Fruit fly (Drosophila melanogaster) whole organism, wandering third instar larva: ENCODE results near the gene GstD9.

Source experiments
- Abd-B ChIP-seq: fragments of >200 bp; optimal IDR thresholded peaks from 2 replicates; lab custom pipeline; 2017; ENCODE audit warnings: missing biosample characterization, missing genetic modification characterization
- CG32264 ChIP-seq: fragments of 200-800 bp; sonication (Bioruptor generic); optimal IDR thresholded peaks from 2 replicates; lab custom pipeline; 2016; ENCODE audit warnings: missing biosample characterization, missing genetic modification characterization
- CG9705 ChIP-seq: fragments of 200-800 bp; sonication (Bioruptor generic); optimal IDR thresholded peaks from 2 replicates; lab custom pipeline; 2018; ENCODE audit warnings: missing biosample characterization, mild to moderate bottlenecking, missing genetic modification characterization
- CrebA ChIP-seq: fragments of 200-800 bp; sonication (Bioruptor generic); optimal IDR thresholded peaks from 2 replicates; lab custom pipeline; 2016; ENCODE audit warnings: missing biosample characterization, mild to moderate bottlenecking, missing genetic modification characterization, borderline replicate concordance
- Dfd ChIP-seq: fragments of >200 bp; optimal IDR thresholded peaks from 2 replicates; lab custom pipeline; 2017; ENCODE audit warnings: missing biosample characterization, missing genetic modification characterization
- Dif ChIP-seq: fragments of 200-275, 200-300 bp; sonication (Bioruptor generic); optimal IDR thresholded peaks from 2 replicates; lab custom pipeline; 2018; ENCODE audit warnings: missing biosample characterization, missing genetic modification characterization; ENCODE audit not compliant: partially characterized antibody
- GATAd ChIP-seq: sonication (Bioruptor generic); optimal IDR thresholded peaks from 2 replicates; lab custom pipeline; 2016; ENCODE audit warnings: missing biosample characterization, missing genetic modification characterization
- HLH106 ChIP-seq: fragments of 200-800 bp; optimal IDR thresholded peaks from 3 replicates; lab custom pipeline; 2019; ENCODE audit warnings: missing biosample characterization, mild to moderate bottlenecking, missing genetic modification characterization, moderate library complexity
- Hnf4 ChIP-seq: fragments of 200-800 bp; sonication (Bioruptor generic); optimal IDR thresholded peaks from 2 replicates; lab custom pipeline; 2016; ENCODE audit warnings: missing biosample characterization, mild to moderate bottlenecking, missing genetic modification characterization
- Hr83 ChIP-seq: fragments of 200-300 bp; sonication (Bioruptor generic); optimal IDR thresholded peaks from 2 replicates; lab custom pipeline; 2016; ENCODE audit warnings: missing biosample characterization, mild to moderate bottlenecking, missing genetic modification characterization, moderate library complexity; ENCODE audit not compliant: poor library complexity, severe bottlenecking
- Jra ChIP-seq: sonication (Bioruptor generic); optimal IDR thresholded peaks from 2 replicates; lab custom pipeline; 2016; ENCODE audit warnings: missing biosample characterization, missing genetic modification characterization
- Mio ChIP-seq: sonication (Bioruptor generic); optimal IDR thresholded peaks from 2 replicates; lab custom pipeline; 2016; ENCODE audit warnings: missing biosample characterization, missing genetic modification characterization
- Myc ChIP-seq: fragments of >200 bp; optimal IDR thresholded peaks from 2 replicates; lab custom pipeline; 2017
- N ChIP-seq: fragments of >200 bp; optimal IDR thresholded peaks from 2 replicates; lab custom pipeline; 2018; ENCODE audit warnings: missing biosample characterization, missing external identifiers, missing genetic modification characterization
- Rel ChIP-seq, 2 experiments: fragments of 200-800 bp; sonication (Bioruptor generic) in 1 of 2; optimal IDR thresholded peaks; 2 replicates in 1 of 2; 3 replicates in 1 of 2; lab custom pipeline; 2016 to 2019; ENCODE audit warnings: mild to moderate bottlenecking in 2 of 2, missing biosample characterization in 2 of 2, missing genetic modification characterization in 2 of 2, moderate library complexity in 1 of 2
- Sp1 ChIP-seq: fragments of 200-800 bp; sonication (Bioruptor generic); optimal IDR thresholded peaks from 3 replicates; lab custom pipeline; 2019; ENCODE audit warnings: missing biosample characterization, mild to moderate bottlenecking, missing genetic modification characterization, moderate library complexity
- Vsx2 ChIP-seq: fragments of 200-300, 225-300 bp; sonication (Bioruptor generic); optimal IDR thresholded peaks from 2 replicates; lab custom pipeline; 2018; ENCODE audit warnings: missing biosample characterization, missing genetic modification characterization; ENCODE audit not compliant: partially characterized antibody
- br ChIP-seq: fragments of 200-800 bp; sonication (Bioruptor generic); optimal IDR thresholded peaks from 2 replicates; lab custom pipeline; 2016; ENCODE audit warnings: missing biosample characterization, missing genetic modification characterization
- brk ChIP-seq: fragments of 200-800 bp; sonication (Bioruptor generic); optimal IDR thresholded peaks from 2 replicates; lab custom pipeline; 2016; ENCODE audit warnings: missing biosample characterization, mild to moderate bottlenecking, missing genetic modification characterization
- dmrt93B ChIP-seq: fragments of 200-800 bp; sonication (Bioruptor generic); optimal IDR thresholded peaks from 2 replicates; lab custom pipeline; 2018; ENCODE audit warnings: missing biosample characterization, mild to moderate bottlenecking, missing genetic modification characterization
- dsf ChIP-seq: sonication (Bioruptor generic); optimal IDR thresholded peaks from 2 replicates; lab custom pipeline; 2016; ENCODE audit warnings: missing biosample characterization, missing genetic modification characterization, borderline replicate concordance
- ey ChIP-seq: fragments of 200-800 bp; sonication (Bioruptor generic); optimal IDR thresholded peaks from 2 replicates; lab custom pipeline; 2016; ENCODE audit warnings: missing biosample characterization, missing genetic modification characterization
- foxo ChIP-seq, 2 experiments: fragments of 200-800 bp; sonication (Bioruptor generic); optimal IDR thresholded peaks; 2 replicates in 1 of 2; 3 replicates in 1 of 2; lab custom pipeline; 2016 to 2017; ENCODE audit warnings: missing biosample characterization in 2 of 2, missing genetic modification characterization in 2 of 2
- fru ChIP-seq: fragments of 200-800 bp; sonication (Bioruptor generic); optimal IDR thresholded peaks from 3 replicates; lab custom pipeline; 2016; ENCODE audit warnings: missing biosample characterization, mild to moderate bottlenecking, missing genetic modification characterization
- h ChIP-seq: fragments of 200-800 bp; sonication (Bioruptor generic); optimal IDR thresholded peaks from 3 replicates; lab custom pipeline; 2016; ENCODE audit warnings: missing biosample characterization, mild to moderate bottlenecking, missing genetic modification characterization
- jim ChIP-seq: fragments of 175-275, 200-325 bp; sonication (Bioruptor generic); optimal IDR thresholded peaks from 2 replicates; lab custom pipeline; 2016; ENCODE audit warnings: missing biosample characterization, mild to moderate bottlenecking, missing genetic modification characterization
- lola ChIP-seq: fragments of >200 bp; optimal IDR thresholded peaks from 2 replicates; lab custom pipeline; 2017; ENCODE audit warnings: missing biosample characterization, missing genetic modification characterization
- pan ChIP-seq: fragments of >200 bp; optimal IDR thresholded peaks from 2 replicates; lab custom pipeline; 2017
- psq ChIP-seq: fragments of 200-800 bp; sonication (Bioruptor generic); optimal IDR thresholded peaks from 3 replicates; lab custom pipeline; 2017; ENCODE audit warnings: missing biosample characterization, mild to moderate bottlenecking, missing genetic modification characterization, moderate library complexity
- rgr ChIP-seq: fragments of 200-800 bp; sonication (Bioruptor generic); optimal IDR thresholded peaks from 3 replicates; lab custom pipeline; 2016; ENCODE audit warnings: missing biosample characterization, mild to moderate bottlenecking, missing genetic modification characterization
- sage ChIP-seq: fragments of 200-800 bp; sonication (Bioruptor generic); optimal IDR thresholded peaks from 2 replicates; lab custom pipeline; 2016; ENCODE audit warnings: missing biosample characterization, mild to moderate bottlenecking, missing genetic modification characterization
- sv ChIP-seq: fragments of 200-800 bp; sonication (Bioruptor generic); optimal IDR thresholded peaks from 3 replicates; lab custom pipeline; 2016; ENCODE audit warnings: missing biosample characterization, missing genetic modification characterization
- tai ChIP-seq: sonication (Bioruptor generic); optimal IDR thresholded peaks from 2 replicates; lab custom pipeline; 2016; ENCODE audit warnings: missing biosample characterization, missing genetic modification characterization
- woc ChIP-seq: sonication (Bioruptor generic); optimal IDR thresholded peaks from 2 replicates; lab custom pipeline; 2016; ENCODE audit warnings: missing biosample characterization, mild to moderate bottlenecking, missing genetic modification characterization

GstD9 gene

DNA sequence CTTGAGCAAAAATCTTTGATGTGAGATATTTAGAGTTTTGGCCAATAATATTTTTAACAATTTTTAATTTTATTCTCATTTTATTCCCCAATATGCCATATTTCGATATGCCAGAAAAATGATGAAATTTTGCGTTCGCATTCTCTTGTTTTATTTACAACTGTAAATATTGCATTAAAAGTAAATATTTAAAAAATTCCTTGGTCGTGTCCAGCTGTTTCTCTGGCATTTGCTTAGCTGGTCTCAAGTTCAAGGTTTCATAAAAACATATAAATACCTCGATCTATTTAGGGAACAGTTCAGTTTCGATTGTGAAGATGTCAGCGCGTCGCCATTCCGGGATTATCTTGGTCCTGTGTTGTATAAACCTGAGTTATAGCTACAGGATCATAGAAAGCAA lies 26.0 kb downstream of the GstD9 start, which contains the start of gene Sgsf:
TSS of gene Sgsf (plus strand) at position 301 of the 400 bp plus-strand sequence.
- peak; percentile 35 for TF ChIP-seq rgr (GFP tag; lab: Kevin White, UChicago)
- TF ChIP-seq h (GFP tag; lab: Kevin White, UChicago) = peak; percentile 63
- TF ChIP-seq Hnf4 (GFP tag; lab: Kevin White, UChicago) = peak; percentile 19
- TF ChIP-seq Sp1 (GFP tag; lab: Kevin White, UChicago) = peak; percentile 17
- TF ChIP-seq Rel (GFP tag; optimal IDR thresholded peaks at IDR 0.05; lab: Kevin White, UChicago) = no peak
- no peak for TF ChIP-seq Rel (tag; optimal IDR thresholded peaks at IDR 0.05; lab: Kevin White, UChicago)
- TF ChIP-seq, all 38 proteins: peak for 4

dm6 chr3R:12329827-12330226 lies 37.5 kb downstream of the GstD9 start:
- TF ChIP-seq CG32264 (GFP tag; lab: Kevin White, UChicago) (no peak), Vsx2 (GFP tag; lab: Kevin White, UChicago) (no peak), woc (GFP tag; lab: Kevin White, UChicago) (no peak), Myc (lab: Kevin White, UChicago) (no peak), jim (GFP tag; lab: Kevin White, UChicago) (no peak), rgr (GFP tag; lab: Kevin White, UChicago) (no peak), sage (no peak), psq (no peak), Rel (GFP tag; optimal IDR thresholded peaks at IDR 0.05; lab: Kevin White, UChicago) (no peak), Rel (tag; optimal IDR thresholded peaks at IDR 0.05; lab: Kevin White, UChicago) (no peak), dsf (no peak), Jra (no peak), GATAd (no peak), Hr83 (no peak), CG9705 (GFP tag; lab: Kevin White, UChicago) (no peak), Abd-B (no peak), dmrt93B (GFP tag; lab: Kevin White, UChicago) (no peak), N (GFP tag; lab: Kevin White, UChicago) (no peak), foxo (GFP tag; optimal IDR thresholded peaks at IDR 0.05; lab: Kevin White, UChicago) (no peak)

dm6 chr3R:12326855-12327254 lies 40.5 kb downstream of the GstD9 start:
- no peak for TF ChIP-seq fru (GFP tag; lab: Kevin White, UChicago)
- no peak for TF ChIP-seq Rel (GFP tag; optimal IDR thresholded peaks at IDR 0.05; lab: Kevin White, UChicago)
- peak; percentile 84 for TF ChIP-seq Rel (tag; optimal IDR thresholded peaks at IDR 0.05; lab: Kevin White, UChicago)

dm6 chr3R:12323221-12323620 lies 44.1 kb downstream of the GstD9 start, which contains the start of gene CG10013:
TSS of gene CG10013 (plus strand) at chr3R:12323521.
- no peak for TF ChIP-seq Rel (GFP tag; optimal IDR thresholded peaks at IDR 0.05; lab: Kevin White, UChicago)
- TF ChIP-seq Rel (tag; optimal IDR thresholded peaks at IDR 0.05; lab: Kevin White, UChicago) = no peak
- no peak for TF ChIP-seq dsf
- TF ChIP-seq sv (GFP tag; lab: Kevin White, UChicago) = no peak
- no peak for TF ChIP-seq ey (GFP tag; lab: Kevin White, UChicago)
- TF ChIP-seq Dfd (GFP tag; lab: Kevin White, UChicago) = no peak
- TF ChIP-seq Hnf4 (GFP tag; lab: Kevin White, UChicago) = no peak
- no peak for TF ChIP-seq HLH106 (tag; lab: Kevin White, UChicago)
- no peak for TF ChIP-seq pan
- no peak for TF ChIP-seq Jra
- no peak for TF ChIP-seq Sp1 (GFP tag; lab: Kevin White, UChicago)
- no peak for TF ChIP-seq Dif

DNA sequence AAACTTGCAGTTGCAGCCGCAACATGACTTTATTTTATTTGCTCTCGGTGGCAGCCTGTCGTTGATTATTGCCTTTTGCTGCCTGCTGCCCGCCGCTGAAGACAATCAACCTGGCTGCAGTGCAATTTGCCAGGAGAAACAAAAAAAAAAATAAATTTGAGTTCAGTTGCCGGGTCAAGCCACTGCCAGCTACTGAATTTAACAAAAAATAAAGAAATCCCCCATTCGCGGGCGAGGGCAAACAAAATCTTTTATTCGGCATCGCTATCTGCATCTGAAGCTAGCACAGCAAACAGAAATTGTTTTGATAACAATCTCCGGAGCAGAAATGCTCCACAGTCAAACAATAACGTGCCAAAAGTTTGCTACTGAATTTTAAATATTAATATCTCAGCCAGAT lies 50.0 kb downstream of the GstD9 start:
- TF ChIP-seq Mio (GFP tag; lab: Kevin White, UChicago) (no peak), Rel (GFP tag; optimal IDR thresholded peaks at IDR 0.05; lab: Kevin White, UChicago) (no peak), Rel (tag; optimal IDR thresholded peaks at IDR 0.05; lab: Kevin White, UChicago) (peak; percentile 92)
- TF ChIP-seq, all 38 proteins: peak for 1

DNA sequence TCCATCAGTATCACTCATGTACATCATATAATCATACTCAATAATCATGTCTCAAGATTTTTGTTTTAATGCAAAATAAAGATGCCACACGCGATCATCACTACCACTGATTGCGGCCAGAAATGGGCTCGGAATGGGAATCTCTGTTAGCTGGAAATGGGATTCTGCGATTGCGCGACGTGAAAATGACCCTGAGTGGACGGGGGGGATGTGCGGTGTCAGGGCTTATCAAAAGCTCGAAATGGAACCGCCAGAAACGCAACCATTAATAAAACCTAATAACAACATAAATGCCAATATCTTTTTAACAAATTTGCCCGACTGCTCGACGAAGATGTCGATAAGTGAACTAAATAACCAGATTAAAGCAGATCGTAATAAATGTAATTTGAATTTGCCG lies 50.9 kb downstream of the GstD9 start:
- no peak for TF ChIP-seq woc (GFP tag; lab: Kevin White, UChicago)
- TF ChIP-seq lola = no peak
- no peak for TF ChIP-seq br (GFP tag; lab: Kevin White, UChicago)
- TF ChIP-seq dmrt93B (GFP tag; lab: Kevin White, UChicago) = no peak
- no peak for TF ChIP-seq Dfd (GFP tag; lab: Kevin White, UChicago)
- no peak for TF ChIP-seq tai (GFP tag; lab: Kevin White, UChicago)
- TF ChIP-seq rgr (GFP tag; lab: Kevin White, UChicago) = no peak
- no peak for TF ChIP-seq h (GFP tag; lab: Kevin White, UChicago)
- TF ChIP-seq CG32264 (GFP tag; lab: Kevin White, UChicago) = no peak
- no peak for TF ChIP-seq brk (GFP tag; lab: Kevin White, UChicago)
- TF ChIP-seq Abd-B = no peak
- TF ChIP-seq CG9705 (GFP tag; lab: Kevin White, UChicago) = no peak
- TF ChIP-seq ey (GFP tag; lab: Kevin White, UChicago) = no peak
- TF ChIP-seq foxo (GFP tag; optimal IDR thresholded peaks at IDR 0.05; lab: Kevin White, UChicago) = no peak
- no peak for TF ChIP-seq psq
- TF ChIP-seq Jra = no peak
- no peak for TF ChIP-seq CrebA
- TF ChIP-seq Hr83 = no peak
- TF ChIP-seq, all 38 proteins: peak for 0
